Worm (Caenorhabditis elegans) whole organism, L4 larva: Measurements from ENCODE around the gene ZC404.2.

Experiments used
- ceh-82 ChIP-seq: sonication (generic microtip); optimal IDR thresholded peaks from 2 replicates; lab custom pipeline; 2017; ENCODE audit warnings: missing biosample characterization, missing genetic modification characterization
- daf-12 ChIP-seq: fragments of 150-350 bp; optimal IDR thresholded peaks from 2 replicates; lab custom pipeline; 2014; ENCODE audit warnings: missing biosample characterization, missing genetic modification reagents, missing genetic modification characterization
- dpl-1 ChIP-seq: fragments of 150-350 bp; optimal IDR thresholded peaks from 2 replicates; lab custom pipeline; 2014; ENCODE audit warnings: missing biosample characterization, missing genetic modification reagents, missing genetic modification characterization
- mep-1 ChIP-seq: fragments of 150-350 bp; sonication (generic microtip); optimal IDR thresholded peaks from 3 replicates; lab custom pipeline; 2014; ENCODE audit warnings: missing biosample characterization, missing genetic modification characterization
- mxl-2 ChIP-seq: fragments of 200-800 bp; sonication (Bioruptor generic); conservative IDR thresholded peaks from 2 replicates; pipeline ENCODE4 v1.3.6; 2022; ENCODE audit warnings: missing genetic modification reagents, missing genetic modification characterization, missing compliant biosample characterization
- nhr-25 ChIP-seq: sonication (generic microtip); optimal IDR thresholded peaks from 2 replicates; lab custom pipeline; 2017; ENCODE audit warnings: missing genetic modification characterization, mild to moderate bottlenecking, missing compliant biosample characterization, antibody characterized with exemption, moderate library complexity, borderline replicate concordance; ENCODE audit not compliant: insufficient read depth
- pqm-1 ChIP-seq: sonication (generic microtip); optimal IDR thresholded peaks from 2 replicates; lab custom pipeline; 2017; ENCODE audit warnings: missing biosample characterization, missing genetic modification characterization
- ztf-11 ChIP-seq: fragments of 150-350 bp; optimal IDR thresholded peaks from 2 replicates; lab custom pipeline; 2014; ENCODE audit warnings: missing biosample characterization, missing genetic modification characterization

- TF ChIP-seq ztf-11 (no peak), ceh-82 (tag; lab: Kevin White, UChicago) (no peak), daf-12 (tag; lab: Kevin White, UChicago) (no peak), nhr-25 (no peak), dpl-1 (GFP tag; lab: Kevin White, UChicago) (no peak), mxl-2 (GFP tag; lab: Robert Waterston, UW) (no peak), mep-1 (no peak), pqm-1 (no peak)
Observed at ce11 chrV:6769440-6769839, 18.3 kb upstream of the ZC404.2 start.
